Fruit fly (Drosophila melanogaster) whole organism, wandering third instar larva: ENCODE results near the gene Pus1.

Source experiments
- Abd-B ChIP-seq: fragments of >200 bp; optimal IDR thresholded peaks from 2 replicates; lab custom pipeline; 2017; ENCODE audit warnings: missing biosample characterization, missing genetic modification characterization
- CG9705 ChIP-seq: fragments of 200-800 bp; sonication (Bioruptor generic); optimal IDR thresholded peaks from 2 replicates; lab custom pipeline; 2018; ENCODE audit warnings: missing biosample characterization, mild to moderate bottlenecking, missing genetic modification characterization
- Dfd ChIP-seq: fragments of >200 bp; optimal IDR thresholded peaks from 2 replicates; lab custom pipeline; 2017; ENCODE audit warnings: missing biosample characterization, missing genetic modification characterization
- HLH106 ChIP-seq: fragments of 200-800 bp; optimal IDR thresholded peaks from 3 replicates; lab custom pipeline; 2019; ENCODE audit warnings: missing biosample characterization, mild to moderate bottlenecking, missing genetic modification characterization, moderate library complexity
- Hr83 ChIP-seq: fragments of 200-300 bp; sonication (Bioruptor generic); optimal IDR thresholded peaks from 2 replicates; lab custom pipeline; 2016; ENCODE audit warnings: missing biosample characterization, mild to moderate bottlenecking, missing genetic modification characterization, moderate library complexity; ENCODE audit not compliant: poor library complexity, severe bottlenecking
- Myc ChIP-seq: fragments of >200 bp; optimal IDR thresholded peaks from 2 replicates; lab custom pipeline; 2017
- N ChIP-seq: fragments of >200 bp; optimal IDR thresholded peaks from 2 replicates; lab custom pipeline; 2018; ENCODE audit warnings: missing biosample characterization, missing external identifiers, missing genetic modification characterization
- Rel ChIP-seq, 2 experiments: fragments of 200-800 bp; sonication (Bioruptor generic) in 1 of 2; optimal IDR thresholded peaks; 2 replicates in 1 of 2; 3 replicates in 1 of 2; lab custom pipeline; 2016 to 2019; ENCODE audit warnings: mild to moderate bottlenecking in 2 of 2, missing biosample characterization in 2 of 2, missing genetic modification characterization in 2 of 2, moderate library complexity in 1 of 2
- br ChIP-seq: fragments of 200-800 bp; sonication (Bioruptor generic); optimal IDR thresholded peaks from 2 replicates; lab custom pipeline; 2016; ENCODE audit warnings: missing biosample characterization, missing genetic modification characterization
- pan ChIP-seq: fragments of >200 bp; optimal IDR thresholded peaks from 2 replicates; lab custom pipeline; 2017
- tai ChIP-seq: sonication (Bioruptor generic); optimal IDR thresholded peaks from 2 replicates; lab custom pipeline; 2016; ENCODE audit warnings: missing biosample characterization, missing genetic modification characterization
- usp ChIP-seq: fragments of >200 bp; optimal IDR thresholded peaks from 2 replicates; lab custom pipeline; 2017; ENCODE audit warnings: missing biosample characterization, missing genetic modification characterization

DNA sequence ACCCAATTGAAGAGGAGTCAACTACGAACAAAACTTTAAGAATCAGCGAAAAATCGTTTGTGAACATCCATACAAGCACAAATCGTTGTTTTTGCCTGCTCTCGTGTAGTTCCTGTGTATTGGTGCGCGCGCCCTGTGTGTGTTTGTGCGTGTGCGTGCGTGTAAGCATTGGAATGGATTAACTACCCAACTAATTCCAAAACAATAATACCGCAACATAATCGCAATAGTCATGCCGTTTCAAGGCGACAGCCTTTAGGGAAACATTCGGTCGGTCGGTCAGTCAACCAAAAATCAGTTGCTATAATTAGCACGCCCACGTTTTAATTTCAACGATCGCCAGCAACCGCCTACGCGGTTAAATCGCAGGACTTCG is 980 bp upstream of the Pus1 start:
- TF ChIP-seq pan (lab: Kevin White, UChicago): no peak
- no peak for TF ChIP-seq CG9705 (GFP tag; lab: Kevin White, UChicago)
- no peak for TF ChIP-seq usp (GFP tag; lab: Kevin White, UChicago)
- TF ChIP-seq Dfd (GFP tag; lab: Kevin White, UChicago): no peak
- no peak for TF ChIP-seq HLH106 (tag; lab: Kevin White, UChicago)
- TF ChIP-seq Myc (lab: Kevin White, UChicago): no peak
- no peak for TF ChIP-seq Hr83 (GFP tag; lab: Kevin White, UChicago)
- no peak for TF ChIP-seq Rel (GFP tag; optimal IDR thresholded peaks at IDR 0.05; lab: Kevin White, UChicago)
- no peak for TF ChIP-seq Rel (tag; optimal IDR thresholded peaks at IDR 0.05; lab: Kevin White, UChicago)
- TF ChIP-seq Abd-B (GFP tag; lab: Kevin White, UChicago): no peak
- TF ChIP-seq N (GFP tag; lab: Kevin White, UChicago): no peak
- TF ChIP-seq br (GFP tag; lab: Kevin White, UChicago): no peak
- no peak for TF ChIP-seq tai (GFP tag; lab: Kevin White, UChicago)
